Worm (Caenorhabditis elegans): ENCODE measurements around the gene vit-3.

vit-3 gene

DNA sequence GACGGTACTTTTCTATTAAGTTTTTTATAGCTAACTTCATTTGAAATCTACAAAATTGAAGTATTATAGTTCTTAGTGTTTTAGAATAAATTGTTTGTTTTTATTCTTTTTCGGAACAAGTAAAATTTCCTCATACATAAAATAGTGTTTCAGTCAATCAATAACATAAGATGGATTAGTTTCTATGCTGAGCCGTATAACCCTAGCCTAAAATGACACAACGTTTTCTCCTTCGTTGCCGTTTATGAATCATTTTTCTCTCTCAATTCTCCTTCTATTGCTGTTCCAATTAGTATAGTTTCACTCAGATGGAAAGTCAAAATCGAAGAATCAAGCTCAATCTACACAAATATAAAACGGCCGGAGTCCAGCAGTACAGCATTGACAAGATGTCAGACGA is 30.1 kb downstream of the vit-3 start, which contains the start of gene rgs-7 (continued):
- TF ChIP-seq madf-3 (GFP tag; IDR thresholded peaks at IDR 0.05): no peak
- no peak for TF ChIP-seq gei-17 (GFP tag; optimal IDR thresholded peaks at IDR 0.05)

DNA sequence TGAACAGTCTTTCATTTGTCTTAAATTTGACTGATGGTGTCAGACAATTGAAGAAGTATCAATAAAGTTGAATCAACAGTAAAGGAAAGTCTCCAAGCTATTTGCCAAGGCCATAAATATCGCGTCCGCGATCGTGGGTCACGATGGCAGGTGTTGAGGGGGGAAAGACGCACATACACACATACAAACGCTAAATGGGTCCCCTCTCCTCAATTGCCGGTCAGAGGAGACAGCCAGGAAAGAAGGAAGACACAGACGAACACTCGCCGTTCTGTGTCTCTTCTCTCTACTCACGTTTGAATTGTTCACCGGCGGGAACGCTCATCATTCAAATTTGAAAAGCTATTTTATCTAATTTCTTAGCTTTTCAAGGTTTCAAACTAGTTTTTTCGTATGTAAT is 31.5 kb downstream of the vit-3 start:
- no peak for TF ChIP-seq ztf-3 (GFP tag; optimal IDR thresholded peaks at IDR 0.05)
- no peak for TF ChIP-seq hlh-12 (tag; optimal IDR thresholded peaks at IDR 0.05)
- no peak for TF ChIP-seq cebp-1 (GFP tag; IDR thresholded peaks at IDR 0.05)
- TF ChIP-seq cebp-1 (tag; optimal IDR thresholded peaks at IDR 0.05): peak; percentile 60
- TF ChIP-seq ceh-27 (GFP tag; optimal IDR thresholded peaks at IDR 0.05): peak; percentile 53
- TF ChIP-seq dox-1 (GFP tag; IDR thresholded peaks at IDR 0.05): peak; percentile 42; the same call in 1 of the 2 replicates
- peak; percentile 65 for TF ChIP-seq ztf-26 (tag; optimal IDR thresholded peaks at IDR 0.05)
- TF ChIP-seq ceh-40 (GFP tag; IDR thresholded peaks at IDR 0.05): 0 out of 2 replicates have a peak, but pooled peaks have one; percentile 18
- TF ChIP-seq bed-2 (GFP tag; IDR thresholded peaks at IDR 0.05): 0 out of 2 replicates have a peak, but pooled peaks have one; percentile 15
- TF ChIP-seq hmg-1.2 (GFP tag; IDR thresholded peaks at IDR 0.05): peak; percentile 34; the same call in 1 of the 2 replicates
- no peak for TF ChIP-seq F23B12.7 (tag; optimal IDR thresholded peaks at IDR 0.05; ENCODE audit: insufficient read depth)

DNA sequence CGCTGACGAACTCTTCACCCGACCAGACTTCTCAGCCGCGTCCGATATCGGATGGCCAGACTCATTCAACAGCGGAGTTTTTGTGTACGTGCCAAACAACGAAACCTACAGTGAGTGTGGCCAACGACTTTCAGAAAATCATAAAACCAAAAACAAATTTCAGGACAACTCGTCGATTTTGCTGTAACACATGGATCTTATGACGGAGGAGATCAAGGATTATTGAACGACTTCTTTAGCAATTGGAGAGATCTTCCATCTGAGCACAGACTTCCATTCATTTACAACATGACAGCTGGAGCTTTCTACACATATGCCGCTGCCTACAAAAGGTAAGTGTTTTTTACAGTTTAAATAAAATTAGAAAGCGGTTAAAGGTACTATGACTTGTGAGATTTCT is 34.3 kb downstream of the vit-3 start:
- TF ChIP-seq cebp-2 (GFP tag; IDR thresholded peaks at IDR 0.05): no peak
- no peak for TF ChIP-seq nfya-2 (GFP tag; IDR thresholded peaks at IDR 0.05)
- no peak for TF ChIP-seq ZK185.1 (tag; optimal IDR thresholded peaks at IDR 0.05; ENCODE audit: poor library complexity, severe bottlenecking)
- TF ChIP-seq F39B2.1 (GFP tag; IDR thresholded peaks at IDR 0.05): no peak
- TF ChIP-seq mxl-1 (tag; optimal IDR thresholded peaks at IDR 0.05): no peak
- TF ChIP-seq Y53F4B.3 (GFP tag; IDR thresholded peaks at IDR 0.05): no peak
- no peak for TF ChIP-seq bed-2 (GFP tag; IDR thresholded peaks at IDR 0.05)
- no peak for TF ChIP-seq F57C9.4 (tag; optimal IDR thresholded peaks at IDR 0.05)
- TF ChIP-seq somi-1 (GFP tag; optimal IDR thresholded peaks at IDR 0.05): no peak
- TF ChIP-seq madf-6 (GFP tag; IDR thresholded peaks at IDR 0.05): no peak
- no peak for TF ChIP-seq mcd-1 (GFP tag; IDR thresholded peaks at IDR 0.05)
- TF ChIP-seq let-526 (GFP tag; IDR thresholded peaks at IDR 0.05): no peak
- TF ChIP-seq F57A8.1 (GFP tag; optimal IDR thresholded peaks at IDR 0.05): no peak
- no peak for TF ChIP-seq T26A5.8 (tag; optimal IDR thresholded peaks at IDR 0.05)
- no peak for TF ChIP-seq ztf-22 (GFP tag; optimal IDR thresholded peaks at IDR 0.05)

DNA sequence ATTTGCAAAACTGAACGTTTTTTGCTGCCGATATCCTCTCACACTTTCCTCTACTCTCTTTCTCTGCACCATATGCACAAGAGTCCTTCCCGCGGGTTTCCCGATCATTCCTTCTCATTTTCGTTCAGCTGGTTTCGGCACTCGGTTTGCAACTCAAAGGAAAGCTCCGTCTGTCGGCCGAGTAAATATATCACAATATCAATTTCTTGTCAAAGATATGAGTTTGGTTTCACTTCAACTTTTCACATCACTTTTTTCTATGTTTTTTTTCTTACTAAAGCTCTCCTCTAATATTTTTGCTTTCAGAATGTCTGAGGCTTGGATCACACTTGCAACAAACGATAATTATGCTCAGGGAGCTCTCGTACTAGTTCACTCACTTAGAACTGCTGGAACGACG is 35.0 kb downstream of the vit-3 start, which contains the start of gene gyg-1:
Gene gyg-1 (plus strand): TSS at position 301 of the 400 bp plus-strand sequence.
- TF ChIP-seq snpc-3.4 (tag; optimal IDR thresholded peaks at IDR 0.05): no peak
- no peak for TF ChIP-seq rec-8 (tag; optimal IDR thresholded peaks at IDR 0.05)
- TF ChIP-seq hsf-1 (GFP tag; IDR thresholded peaks at IDR 0.05): no peak
- TF ChIP-seq Y53F4B.3 (GFP tag; IDR thresholded peaks at IDR 0.05): no peak
- no peak for TF ChIP-seq lir-1 (GFP tag; conservative IDR thresholded peaks at IDR 0.05)
- TF ChIP-seq madf-3 (GFP tag; IDR thresholded peaks at IDR 0.05): no peak
- TF ChIP-seq D2030.7 (GFP tag; IDR thresholded peaks at IDR 0.05): no peak

Data from whole organism, young adult.